Fruit fly (Drosophila melanogaster) whole organism, prepupa: ENCODE measurements around the gene hfp.

Experiments used
- Blimp-1 ChIP-seq: fragments of 200-800 bp; sonication (Bioruptor generic); optimal IDR thresholded peaks from 3 replicates; lab custom pipeline; 2017; ENCODE audit warnings: missing biosample characterization, missing genetic modification characterization, mild to moderate bottlenecking, moderate library complexity, missing genetic modification reagents
- CG10669 ChIP-seq: fragments of 200-800 bp; sonication (Bioruptor generic); optimal IDR thresholded peaks from 3 replicates; lab custom pipeline; 2018; ENCODE audit warnings: missing biosample characterization, mild to moderate bottlenecking, missing genetic modification characterization, moderate library complexity
- CG11294 ChIP-seq: fragments of 200-800 bp; sonication (Bioruptor generic); IDR thresholded peaks from 2 replicates; pipeline ENCODE4 v1.3.6; 2022; ENCODE audit warnings: missing biosample characterization, missing genetic modification characterization
- CG11762 ChIP-seq: fragments of 200-800 bp; sonication (Bioruptor generic); optimal IDR thresholded peaks from 3 replicates; lab custom pipeline; 2016; ENCODE audit warnings: missing biosample characterization, missing genetic modification characterization; ENCODE audit not compliant: insufficient read depth
- CG11902 ChIP-seq: fragments of 200-800 bp; sonication (Bioruptor generic); optimal IDR thresholded peaks from 3 replicates; lab custom pipeline; 2016; ENCODE audit warnings: missing biosample characterization, missing genetic modification characterization
- CG15336 ChIP-seq: fragments of 200-800 bp; sonication (Bioruptor generic); IDR thresholded peaks from 2 replicates; pipeline ENCODE4 v1.3.6; 2022; ENCODE audit warnings: missing biosample characterization, missing genetic modification characterization
- CG1621 ChIP-seq: fragments of 200-800 bp; sonication (Bioruptor generic); optimal IDR thresholded peaks from 3 replicates; lab custom pipeline; 2018; ENCODE audit warnings: missing biosample characterization, mild to moderate bottlenecking, missing genetic modification characterization
- CG16779 ChIP-seq: fragments of 200-800 bp; sonication (Bioruptor generic); optimal IDR thresholded peaks from 3 replicates; lab custom pipeline; 2017; ENCODE audit warnings: missing biosample characterization, mild to moderate bottlenecking, missing genetic modification characterization
- CG31627 ChIP-seq: fragments of 200-800 bp; sonication (Bioruptor generic); optimal IDR thresholded peaks from 3 replicates; lab custom pipeline; 2016; ENCODE audit warnings: missing biosample characterization, missing genetic modification characterization
- CG34406 ChIP-seq: fragments of 200-800 bp; sonication (Bioruptor generic); optimal IDR thresholded peaks from 3 replicates; lab custom pipeline; 2016; ENCODE audit warnings: missing biosample characterization, missing genetic modification characterization
- CG3919 ChIP-seq: fragments of 200-800 bp; sonication (Bioruptor generic); optimal IDR thresholded peaks from 3 replicates; lab custom pipeline; 2016; ENCODE audit warnings: missing biosample characterization, missing genetic modification characterization
- CG4318 ChIP-seq: fragments of 200-800 bp; sonication (Bioruptor generic); optimal IDR thresholded peaks from 3 replicates; lab custom pipeline; 2017; ENCODE audit warnings: missing biosample characterization, mild to moderate bottlenecking, missing genetic modification characterization
- CG6276 ChIP-seq: fragments of 200-800 bp; sonication (Bioruptor generic); optimal IDR thresholded peaks from 2 replicates; lab custom pipeline; 2017; ENCODE audit warnings: missing biosample characterization, mild to moderate bottlenecking, missing genetic modification characterization
- CG6808 ChIP-seq: fragments of 200-800 bp; sonication (Bioruptor generic); optimal IDR thresholded peaks from 3 replicates; lab custom pipeline; 2017; ENCODE audit warnings: missing biosample characterization, missing genetic modification characterization, mild to moderate bottlenecking, moderate library complexity, missing genetic modification reagents
- CG6854 ChIP-seq: fragments of 200-800 bp; sonication (Bioruptor generic); optimal IDR thresholded peaks from 2 replicates; lab custom pipeline; 2017; ENCODE audit warnings: missing biosample characterization, mild to moderate bottlenecking, missing genetic modification characterization
- CG7368 ChIP-seq: fragments of 200-800 bp; sonication (Bioruptor generic); optimal IDR thresholded peaks from 3 replicates; lab custom pipeline; 2016; ENCODE audit warnings: missing biosample characterization, missing genetic modification characterization
- CG8319 ChIP-seq: fragments of 200-800 bp; sonication (Bioruptor generic); optimal IDR thresholded peaks from 3 replicates; lab custom pipeline; 2016; ENCODE audit warnings: missing biosample characterization, missing genetic modification characterization
- CG8632 ChIP-seq: fragments of 200-800 bp; sonication (Bioruptor generic); optimal IDR thresholded peaks from 3 replicates; lab custom pipeline; 2016; ENCODE audit warnings: missing biosample characterization, missing genetic modification characterization
- Eip78C ChIP-seq: fragments of 200-800 bp; sonication (Bioruptor generic); peaks from one replicate; lab custom pipeline; 2016; ENCODE audit warnings: missing biosample characterization, missing genetic modification characterization
- Eip93F ChIP-seq: fragments of 200-800 bp; sonication (Bioruptor generic); optimal IDR thresholded peaks from 2 replicates; lab custom pipeline; 2016; ENCODE audit warnings: missing biosample characterization, mild to moderate bottlenecking, missing genetic modification characterization
- Ets21C ChIP-seq: fragments of 200-800 bp; sonication (Bioruptor generic); optimal IDR thresholded peaks from 3 replicates; lab custom pipeline; 2016; ENCODE audit warnings: missing biosample characterization, missing genetic modification characterization
- Ets96B ChIP-seq: fragments of 200-800 bp; optimal IDR thresholded peaks from 2 replicates; lab custom pipeline; 2019; ENCODE audit warnings: missing biosample characterization, mild to moderate bottlenecking, missing genetic modification characterization, moderate library complexity
- Gug ChIP-seq: fragments of 200-800 bp; sonication (Bioruptor generic); IDR thresholded peaks from 2 replicates; pipeline ENCODE4 v1.3.6; 2022; ENCODE audit warnings: missing biosample characterization, missing genetic modification characterization
- Hr4 ChIP-seq: fragments of 200-800 bp; sonication (Bioruptor generic); optimal IDR thresholded peaks from 3 replicates; lab custom pipeline; 2016; ENCODE audit warnings: missing biosample characterization, missing genetic modification characterization
- Lpt ChIP-seq: fragments of 200-800 bp; sonication (Bioruptor generic); optimal IDR thresholded peaks from 3 replicates; lab custom pipeline; 2016; ENCODE audit warnings: missing biosample characterization, missing genetic modification characterization
- Met ChIP-seq: fragments of 200-800 bp; sonication (Bioruptor generic); optimal IDR thresholded peaks from 3 replicates; lab custom pipeline; 2016; ENCODE audit warnings: missing biosample characterization, missing genetic modification characterization
- OdsH ChIP-seq: fragments of 200-800 bp; sonication (Bioruptor generic); optimal IDR thresholded peaks from 3 replicates; lab custom pipeline; 2016; ENCODE audit warnings: missing biosample characterization, missing genetic modification characterization
- Smox ChIP-seq: fragments of 200-800 bp; sonication (Bioruptor generic); optimal IDR thresholded peaks from 3 replicates; lab custom pipeline; 2016; ENCODE audit warnings: missing biosample characterization, missing genetic modification characterization
- Sox102F ChIP-seq: fragments of 200-800 bp; sonication (Bioruptor generic); optimal IDR thresholded peaks from 2 replicates; lab custom pipeline; 2016; ENCODE audit warnings: missing biosample characterization, mild to moderate bottlenecking, missing genetic modification characterization
- Sox14 ChIP-seq: fragments of 200-800 bp; sonication (Bioruptor generic); optimal IDR thresholded peaks from 3 replicates; lab custom pipeline; 2016; ENCODE audit warnings: missing biosample characterization, missing genetic modification characterization
- Sox15 ChIP-seq: fragments of 200-800 bp; sonication (Bioruptor generic); optimal IDR thresholded peaks from 3 replicates; lab custom pipeline; 2016; ENCODE audit warnings: missing biosample characterization, missing genetic modification characterization
- achi ChIP-seq: fragments of 200-800 bp; sonication (Bioruptor generic); optimal IDR thresholded peaks from 3 replicates; lab custom pipeline; 2016; ENCODE audit warnings: missing biosample characterization, missing genetic modification characterization
- acj6 ChIP-seq: fragments of 200-800 bp; sonication (Bioruptor generic); optimal IDR thresholded peaks from 3 replicates; lab custom pipeline; 2016; ENCODE audit warnings: missing biosample characterization, missing genetic modification characterization
- dsx ChIP-seq: fragments of 200-800 bp; optimal IDR thresholded peaks from 3 replicates; lab custom pipeline; 2019; ENCODE audit warnings: missing biosample characterization, mild to moderate bottlenecking, missing genetic modification characterization, moderate library complexity; ENCODE audit not compliant: poor library complexity, severe bottlenecking
- eg ChIP-seq: fragments of 200-800 bp; sonication (Bioruptor generic); IDR thresholded peaks from 3 replicates; pipeline ENCODE4 v1.3.6; 2022; ENCODE audit warnings: missing biosample characterization, missing genetic modification characterization
- esn ChIP-seq: fragments of 200-800 bp; sonication (Bioruptor generic); optimal IDR thresholded peaks from 2 replicates; lab custom pipeline; 2016; ENCODE audit warnings: missing biosample characterization, mild to moderate bottlenecking, missing genetic modification characterization, moderate library complexity
- fd85E ChIP-seq: fragments of 200-800 bp; sonication (Bioruptor generic); optimal IDR thresholded peaks from 3 replicates; lab custom pipeline; 2016; ENCODE audit warnings: missing biosample characterization, missing genetic modification characterization
- net ChIP-seq: fragments of 200-800 bp; sonication (Bioruptor generic); optimal IDR thresholded peaks from 3 replicates; lab custom pipeline; 2016; ENCODE audit warnings: missing biosample characterization, missing genetic modification characterization
- pdm3 ChIP-seq: fragments of 200-800 bp; sonication (Bioruptor generic); optimal IDR thresholded peaks from 3 replicates; lab custom pipeline; 2016; ENCODE audit warnings: missing biosample characterization, missing genetic modification characterization
- salr ChIP-seq, 2 experiments: fragments of 200-800 bp; sonication (Bioruptor generic); optimal IDR thresholded peaks; 3 replicates each; lab custom pipeline; 2016 to 2018; ENCODE audit warnings: missing biosample characterization in 2 of 2, missing genetic modification characterization in 2 of 2, mild to moderate bottlenecking in 1 of 2
- svp ChIP-seq: fragments of 200-800 bp; sonication (Bioruptor generic); peaks from one replicate; lab custom pipeline; 2016; ENCODE audit warnings: missing biosample characterization, missing genetic modification characterization

hfp gene

dm6 chr3L:1475157-1475556 is 27.2 kb downstream of the hfp start, which contains the start of gene Ptp61F:
Gene Ptp61F, minus strand, starts transcription at chr3L:1475257.
- peak; percentile 3 for TF ChIP-seq svp (GFP tag; lab: Kevin White, UChicago)
- no peak for TF ChIP-seq CG8319
- TF ChIP-seq, all 60 proteins: peak for 1

DNA sequence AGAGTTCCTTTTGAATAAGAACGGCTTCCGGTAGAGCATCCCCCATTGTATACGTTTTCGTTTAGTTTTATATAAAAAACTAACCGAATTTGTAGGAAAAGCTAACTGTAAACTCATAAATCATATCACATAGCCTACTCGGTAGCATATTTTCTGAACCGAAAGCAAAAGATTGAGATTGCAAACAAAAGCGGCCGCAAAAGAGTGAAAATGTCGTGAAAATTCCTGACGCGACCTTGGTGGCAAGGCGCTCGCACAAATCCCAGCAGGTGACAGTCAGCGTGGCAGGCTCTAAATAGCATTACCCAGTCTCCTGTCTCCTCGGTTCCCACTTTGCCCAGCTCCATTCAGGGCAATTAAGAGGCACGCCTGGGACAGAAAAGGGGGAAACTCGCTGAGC is 30.4 kb downstream of the hfp start, which contains the start of gene Naa30B:
Gene Naa30B, minus strand, starts transcription at position 101 of the 400 bp plus-strand sequence.
- TF ChIP-seq salr (GFP tag; optimal IDR thresholded peaks at IDR 0.05; lab: Kevin White, UChicago) (peak in 1 of 2 experiments; percentile 0), Met (GFP tag; lab: Kevin White, UChicago) (no peak)

DNA sequence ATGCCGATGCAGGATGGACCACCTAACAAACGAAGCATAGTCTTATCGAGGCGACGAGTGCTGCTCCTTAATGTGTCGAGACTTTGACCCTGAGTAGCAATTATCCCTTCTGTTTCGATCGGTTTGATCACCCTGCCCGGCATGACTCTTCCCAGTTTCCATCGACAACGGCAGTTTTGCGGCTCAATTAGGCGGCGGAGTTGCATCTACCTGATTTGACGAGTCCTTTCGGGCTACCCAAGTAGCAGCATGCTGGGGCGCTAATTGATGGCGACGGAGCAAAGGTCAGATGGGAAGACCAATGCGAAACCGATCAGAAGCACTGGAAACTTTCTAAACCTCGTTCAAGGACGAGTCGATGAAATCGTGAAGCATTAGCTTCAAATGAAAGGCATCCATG is 31.4 kb downstream of the hfp start:
- no peak for TF ChIP-seq Hr4 (GFP tag; lab: Kevin White, UChicago)
- TF ChIP-seq CG11762 (GFP tag; lab: Kevin White, UChicago): no peak
- no peak for TF ChIP-seq salr (GFP tag; optimal IDR thresholded peaks at IDR 0.05; lab: Kevin White, UChicago)
- TF ChIP-seq CG7368 (GFP tag; lab: Kevin White, UChicago): no peak
- no peak for TF ChIP-seq Gug (GFP tag; lab: Robert Waterston, UW)
- no peak for TF ChIP-seq CG16779 (tag; lab: Kevin White, UChicago)
- TF ChIP-seq Blimp-1 (GFP tag; lab: Kevin White, UChicago): no peak
- no peak for TF ChIP-seq Ets96B (tag; lab: Kevin White, UChicago)
- TF ChIP-seq CG3919 (GFP tag; lab: Kevin White, UChicago): no peak

- TF ChIP-seq Hr4 (GFP tag; lab: Kevin White, UChicago) (no peak), Eip78C (GFP tag; lab: Kevin White, UChicago) (peak; percentile 25), CG4318 (GFP tag; lab: Kevin White, UChicago) (no peak), fd85E (GFP tag; lab: Kevin White, UChicago) (no peak)
Observed at dm6 chr3L:1469241-1469640, 33.1 kb downstream of the hfp start.

DNA sequence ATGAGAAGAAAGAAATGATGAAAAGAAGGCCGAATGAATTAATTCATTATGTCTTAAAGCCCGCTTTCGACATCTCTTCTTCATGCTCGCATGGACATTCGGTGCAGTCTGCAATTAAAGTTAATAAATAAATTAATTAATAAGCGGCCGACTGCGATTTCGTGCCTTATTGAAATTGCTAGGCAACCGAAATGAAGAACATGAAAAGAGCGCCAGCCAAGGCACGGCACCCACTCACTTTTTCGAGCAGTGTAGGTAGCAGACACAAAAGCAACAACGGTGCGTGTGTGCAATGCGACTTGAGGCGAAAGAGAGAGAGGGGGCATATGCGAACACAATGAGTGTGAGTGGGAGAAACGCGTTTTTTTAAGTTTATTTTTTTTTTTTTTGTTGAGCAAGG is 37.9 kb downstream of the hfp start:
- TF ChIP-seq CG8632 (peak; percentile 51), CG11902 (GFP tag; lab: Kevin White, UChicago) (no peak), svp (GFP tag; lab: Kevin White, UChicago) (peak; percentile 72), Gug (GFP tag; lab: Robert Waterston, UW) (peak; percentile 47; the same call in 1 of the 2 replicates), acj6 (GFP tag; lab: Kevin White, UChicago) (peak; percentile 50), CG4318 (GFP tag; lab: Kevin White, UChicago) (peak; percentile 60), salr (GFP tag; optimal IDR thresholded peaks at IDR 0.05; lab: Kevin White, UChicago) (peak in 1 of 2 experiments; percentile 12), Sox15 (GFP tag; lab: Kevin White, UChicago) (peak; percentile 30), dsx (no peak), Hr4 (GFP tag; lab: Kevin White, UChicago) (peak; percentile 81), Ets21C (GFP tag; lab: Kevin White, UChicago) (peak; percentile 17), Sox102F (peak; percentile 52), CG11762 (GFP tag; lab: Kevin White, UChicago) (no peak), CG15336 (GFP tag; lab: Robert Waterston, UW) (peak; percentile 68), OdsH (peak; percentile 67), CG6276 (GFP tag; lab: Kevin White, UChicago) (peak; percentile 50), CG6808 (GFP tag; lab: Kevin White, UChicago) (peak; percentile 20), CG6854 (no peak), CG16779 (tag; lab: Kevin White, UChicago) (no peak), Smox (GFP tag; lab: Kevin White, UChicago) (peak; percentile 48), Sox14 (GFP tag; lab: Kevin White, UChicago) (peak; percentile 42), CG3919 (GFP tag; lab: Kevin White, UChicago) (peak; percentile 50), CG7368 (GFP tag; lab: Kevin White, UChicago) (peak; percentile 5), CG31627 (peak; percentile 46), net (GFP tag; lab: Kevin White, UChicago) (peak; percentile 71), CG1621 (tag; lab: Kevin White, UChicago) (peak; percentile 10), CG34406 (GFP tag; lab: Kevin White, UChicago) (peak; percentile 44), achi (GFP tag; lab: Kevin White, UChicago) (peak; percentile 57), Lpt (GFP tag; lab: Kevin White, UChicago) (peak; percentile 62), pdm3 (GFP tag; lab: Kevin White, UChicago) (peak; percentile 66), CG10669 (GFP tag; lab: Kevin White, UChicago) (peak; percentile 17), esn (GFP tag; lab: Kevin White, UChicago) (peak; percentile 65), Eip93F (GFP tag; lab: Kevin White, UChicago) (no peak), Ets96B (tag; lab: Kevin White, UChicago) (peak; percentile 1), eg (GFP tag; lab: Robert Waterston, UW) (peak; percentile 55; the same call in 1 of the 3 replicates), CG11294 (GFP tag; lab: Robert Waterston, UW) (peak; percentile 40; the same call in 1 of the 2 replicates)
